Worm (Caenorhabditis elegans): ENCODE results near the gene sqv-8.

Gene sqv-8

DNA sequence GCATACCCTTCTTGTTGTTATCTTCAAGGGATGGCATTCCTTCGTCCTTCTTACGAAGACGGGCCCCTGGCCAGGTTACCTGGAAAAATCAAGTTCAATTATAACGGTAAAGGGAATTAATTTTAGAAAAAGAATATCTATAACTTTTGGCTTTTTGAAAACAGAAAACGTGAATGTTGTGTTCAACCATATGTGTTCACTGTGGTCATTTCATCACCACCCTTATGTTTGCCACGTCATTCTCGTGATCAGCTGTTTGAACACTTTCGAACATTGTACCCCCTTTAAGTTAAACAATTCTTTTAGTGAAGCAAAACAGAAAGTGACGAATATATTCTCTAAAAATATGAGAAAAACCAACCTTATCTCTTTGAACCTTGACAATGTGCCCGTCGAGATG is 28.0 kb upstream of the sqv-8 start (continued):
- TF ChIP-seq xnd-1 (tag; optimal IDR thresholded peaks at IDR 0.05), result no peak
- TF ChIP-seq akir-1 (GFP tag; optimal IDR thresholded peaks at IDR 0.05), result no peak
- no peak for TF ChIP-seq F49E8.2 (tag; optimal IDR thresholded peaks at IDR 0.05; ENCODE audit: insufficient read depth)
- no peak for TF ChIP-seq ztf-3 (GFP tag; optimal IDR thresholded peaks at IDR 0.05)
- TF ChIP-seq hmg-20 (GFP tag; IDR thresholded peaks at IDR 0.05), result no peak
- TF ChIP-seq nhr-27 (tag; optimal IDR thresholded peaks at IDR 0.05), result no peak
- peak; percentile 6 for TF ChIP-seq F10E7.11 (tag; optimal IDR thresholded peaks at IDR 0.05)

DNA sequence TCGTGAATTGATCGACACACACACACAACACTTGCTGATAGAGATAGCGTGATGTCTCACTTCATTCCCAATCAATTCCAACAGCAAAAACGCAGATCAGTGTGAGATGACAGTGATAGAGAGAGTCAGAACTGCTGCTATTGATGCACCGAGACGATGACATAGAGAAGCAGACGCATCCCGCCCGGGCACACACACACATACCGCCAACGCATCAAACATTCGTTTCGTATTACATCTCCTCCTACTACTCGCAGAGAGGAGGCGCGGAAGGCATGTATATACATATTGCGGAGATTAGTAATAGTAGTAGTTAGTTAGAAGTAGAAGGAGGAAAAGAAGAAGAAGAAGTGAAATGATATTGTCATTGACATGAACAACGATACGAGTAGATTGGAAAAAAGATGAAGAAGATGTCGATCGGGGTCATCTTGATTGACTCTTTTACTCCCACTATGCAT is 27.3 kb upstream of the sqv-8 start:
- TF ChIP-seq nfya-1 (tag; optimal IDR thresholded peaks at IDR 0.05; ENCODE audit: borderline replicate concordance, insufficient read depth) (no peak), C06A6.2 (GFP tag; conservative IDR thresholded peaks at IDR 0.05) (0 out of 2 replicates have a peak, but pooled peaks have one; percentile 11), egl-44 (GFP tag; IDR thresholded peaks at IDR 0.05) (peak; percentile 56; the same call in 1 of the 2 replicates), egl-18 (GFP tag; IDR thresholded peaks at IDR 0.05) (no peak), atf-7 (tag; optimal IDR thresholded peaks at IDR 0.05) (peak; percentile 47), B0035.1 (tag; optimal IDR thresholded peaks at IDR 0.05) (no peak), tlf-1 (GFP tag; optimal IDR thresholded peaks at IDR 0.05) (no peak), F39B2.1 (GFP tag; IDR thresholded peaks at IDR 0.05) (no peak), dpl-1 (GFP tag; optimal IDR thresholded peaks at IDR 0.05) (no peak), F33H1.4 (GFP tag; IDR thresholded peaks at IDR 0.05) (no peak), mes-4 (tag; optimal IDR thresholded peaks at IDR 0.05) (no peak), attf-5 (GFP tag; optimal IDR thresholded peaks at IDR 0.05) (peak; percentile 50), snpc-1.1 (tag; optimal IDR thresholded peaks at IDR 0.05; ENCODE audit: insufficient read depth) (no peak), hlh-26 (GFP tag; conservative IDR thresholded peaks at IDR 0.05) (no peak), cebp-1 (GFP tag; IDR thresholded peaks at IDR 0.05) (no peak), cebp-1 (tag; optimal IDR thresholded peaks at IDR 0.05) (peak; percentile 44), ceh-58 (GFP tag; IDR thresholded peaks at IDR 0.05) (no peak), mcd-1 (GFP tag; IDR thresholded peaks at IDR 0.05) (peak; percentile 35; the same call in 1 of the 2 replicates), ets-4 (GFP tag; optimal IDR thresholded peaks at IDR 0.05) (peak; percentile 94), snpc-1.3 (tag; optimal IDR thresholded peaks at IDR 0.05; ENCODE audit: insufficient read depth) (no peak), F23B12.7 (tag; optimal IDR thresholded peaks at IDR 0.05; ENCODE audit: insufficient read depth) (no peak), ceh-40 (GFP tag; IDR thresholded peaks at IDR 0.05) (no peak), snpc-3.4 (tag; optimal IDR thresholded peaks at IDR 0.05) (no peak), ekl-4 (GFP tag; IDR thresholded peaks at IDR 0.05) (no peak), ztf-18 (tag; optimal IDR thresholded peaks at IDR 0.05) (no peak), let-607 (tag; optimal IDR thresholded peaks at IDR 0.05) (peak; percentile 80 to 94), ztf-3 (GFP tag; optimal IDR thresholded peaks at IDR 0.05) (no peak), Y53F4B.3 (GFP tag; IDR thresholded peaks at IDR 0.05) (no peak), F57C9.4 (tag; optimal IDR thresholded peaks at IDR 0.05) (peak; percentile 43), nhr-120 (GFP tag; IDR thresholded peaks at IDR 0.05) (no peak), hlh-12 (tag; optimal IDR thresholded peaks at IDR 0.05) (no peak), tbx-9 (tag; optimal IDR thresholded peaks at IDR 0.05; ENCODE audit: borderline replicate concordance) (no peak), unc-62 (GFP tag; optimal IDR thresholded peaks at IDR 0.05) (no peak), attf-6 (GFP tag; IDR thresholded peaks at IDR 0.05) (no peak), rcor-1 (GFP tag; IDR thresholded peaks at IDR 0.05) (no peak), aptf-2 (GFP tag; conservative IDR thresholded peaks at IDR 0.05) (no peak), zfh-2 (GFP tag; conservative IDR thresholded peaks at IDR 0.05) (0 out of 2 replicates have a peak, but pooled peaks have one; percentile 25), ztf-25 (GFP tag; IDR thresholded peaks at IDR 0.05) (no peak), let-526 (GFP tag; IDR thresholded peaks at IDR 0.05) (no peak), hrde-1 (tag; optimal IDR thresholded peaks at IDR 0.05; ENCODE audit: borderline replicate concordance) (no peak)

Measured in whole organism, young adult.